Worm (Caenorhabditis elegans): Measurements from ENCODE around the gene F35E12.2.

The F35E12.2 gene

ce11 chrV:13748658-13749057, 24.0 kb upstream of the F35E12.2 start, which contains the start of gene F35E12.10:
Gene F35E12.10 (minus strand): TSS chrV:13748758.
- no peak for TF ChIP-seq nhr-11 (tag; optimal IDR thresholded peaks at IDR 0.05)
- no peak for TF ChIP-seq unc-55 (GFP tag; optimal IDR thresholded peaks at IDR 0.05)
- no peak for TF ChIP-seq gmeb-2 (tag; optimal IDR thresholded peaks at IDR 0.05)
- no peak for TF ChIP-seq sox-4 (tag; optimal IDR thresholded peaks at IDR 0.05)
- TF ChIP-seq lin-11 (tag; optimal IDR thresholded peaks at IDR 0.05): no peak
- TF ChIP-seq zip-5 (tag; optimal IDR thresholded peaks at IDR 0.05): no peak
- TF ChIP-seq madf-2 (tag; optimal IDR thresholded peaks at IDR 0.05): no peak
- no peak for TF ChIP-seq unc-86 (tag; optimal IDR thresholded peaks at IDR 0.05)
- TF ChIP-seq ceh-6 (GFP tag; optimal IDR thresholded peaks at IDR 0.05): no peak

- TF ChIP-seq ceh-9 (tag; optimal IDR thresholded peaks at IDR 0.05) (no peak), elt-2 (tag; optimal IDR thresholded peaks at IDR 0.05) (peak; percentile 29)
Measured at ce11 chrV:13744901-13745300, 20.2 kb upstream of the F35E12.2 start, which contains the start of gene F35E12.9. Gene F35E12.9 (minus strand): TSS chrV:13745127.

ce11 chrV:13739901-13740300, 15.2 kb upstream of the F35E12.2 start:
- TF ChIP-seq nfya-1 (tag; optimal IDR thresholded peaks at IDR 0.05) (no peak), ceh-31 (tag; optimal IDR thresholded peaks at IDR 0.05) (no peak), ztf-16 (tag; optimal IDR thresholded peaks at IDR 0.05) (no peak), ceh-34 (tag; optimal IDR thresholded peaks at IDR 0.05) (no peak), pqm-1 (tag; optimal IDR thresholded peaks at IDR 0.05) (no peak), hlh-15 (tag; optimal IDR thresholded peaks at IDR 0.05) (no peak), zip-5 (tag; optimal IDR thresholded peaks at IDR 0.05) (no peak), npax-4 (tag; optimal IDR thresholded peaks at IDR 0.05) (no peak), pha-2 (tag; optimal IDR thresholded peaks at IDR 0.05) (no peak), gmeb-2 (tag; optimal IDR thresholded peaks at IDR 0.05) (no peak)

ce11 chrV:13738374-13738773, 13.7 kb upstream of the F35E12.2 start, which contains the start of gene irg-5:
Gene irg-5 (minus strand): TSS chrV:13738474.
- no peak for TF ChIP-seq dve-1 (tag; optimal IDR thresholded peaks at IDR 0.05)
- TF ChIP-seq gmeb-2 (tag; optimal IDR thresholded peaks at IDR 0.05): no peak
- no peak for TF ChIP-seq madf-2 (tag; optimal IDR thresholded peaks at IDR 0.05)
- no peak for TF ChIP-seq ceh-24 (tag; optimal IDR thresholded peaks at IDR 0.05)
- TF ChIP-seq odd-2 (tag; optimal IDR thresholded peaks at IDR 0.05): no peak
- TF ChIP-seq ztf-16 (tag; optimal IDR thresholded peaks at IDR 0.05): no peak
- TF ChIP-seq ceh-9 (tag; optimal IDR thresholded peaks at IDR 0.05): no peak
- TF ChIP-seq mec-3 (tag; optimal IDR thresholded peaks at IDR 0.05; ENCODE audit: borderline replicate concordance): no peak
- TF ChIP-seq fax-1 (tag; optimal IDR thresholded peaks at IDR 0.05): no peak
- no peak for TF ChIP-seq ceh-45 (GFP tag; IDR thresholded peaks at IDR 0.05)

ce11 chrV:13736147-13736546, 11.5 kb upstream of the F35E12.2 start, which contains the start of gene F35E12.6:
Gene F35E12.6 (minus strand): TSS chrV:13736247.
- TF ChIP-seq fkh-10 (GFP tag; optimal IDR thresholded peaks at IDR 0.05): no peak

ce11 chrV:13730762-13731161, 6.1 kb upstream of the F35E12.2 start, which contains the start of gene dct-17:
Gene dct-17 (minus strand): TSS chrV:13730784.
- TF ChIP-seq ceh-14 (tag; optimal IDR thresholded peaks at IDR 0.05) (no peak), sox-2 (GFP tag; IDR thresholded peaks at IDR 0.05) (no peak)

ce11 chrV:13725574-13725973, 893 bp upstream of the F35E12.2 start, which contains the start of gene fbxa-181:
Gene fbxa-181 (plus strand): TSS chrV:13725874.
- TF ChIP-seq dmd-4 (tag; optimal IDR thresholded peaks at IDR 0.05; ENCODE audit: borderline replicate concordance) (no peak), hlh-30 (tag; optimal IDR thresholded peaks at IDR 0.05; ENCODE audit: insufficient read depth) (no peak), hlh-13 (GFP tag; optimal IDR thresholded peaks at IDR 0.05) (no peak), madf-2 (tag; optimal IDR thresholded peaks at IDR 0.05) (no peak), F13H6.1 (tag; optimal IDR thresholded peaks at IDR 0.05) (no peak), lim-6 (tag; optimal IDR thresholded peaks at IDR 0.05) (no peak), sox-4 (tag; optimal IDR thresholded peaks at IDR 0.05) (no peak), ceh-48 (tag; optimal IDR thresholded peaks at IDR 0.05) (no peak), unc-55 (GFP tag; optimal IDR thresholded peaks at IDR 0.05) (no peak), fkh-6 (tag; optimal IDR thresholded peaks at IDR 0.05) (no peak), ceh-18 (tag; optimal IDR thresholded peaks at IDR 0.05) (no peak), ceh-19 (GFP tag; optimal IDR thresholded peaks at IDR 0.05) (no peak), pha-2 (tag; optimal IDR thresholded peaks at IDR 0.05) (no peak), T23F11.4 (GFP tag; optimal IDR thresholded peaks at IDR 0.05) (no peak), ceh-6 (GFP tag; optimal IDR thresholded peaks at IDR 0.05) (no peak), nfya-1 (tag; optimal IDR thresholded peaks at IDR 0.05) (no peak), che-1 (tag; optimal IDR thresholded peaks at IDR 0.05) (no peak), hlh-6 (tag; optimal IDR thresholded peaks at IDR 0.05) (no peak), Y22D7AL.16 (tag; optimal IDR thresholded peaks at IDR 0.05) (no peak), ceh-45 (GFP tag; IDR thresholded peaks at IDR 0.05) (no peak)
